Fruit fly (Drosophila melanogaster): Measurements from ENCODE around the gene CG12204.

Gene CG12204

DNA sequence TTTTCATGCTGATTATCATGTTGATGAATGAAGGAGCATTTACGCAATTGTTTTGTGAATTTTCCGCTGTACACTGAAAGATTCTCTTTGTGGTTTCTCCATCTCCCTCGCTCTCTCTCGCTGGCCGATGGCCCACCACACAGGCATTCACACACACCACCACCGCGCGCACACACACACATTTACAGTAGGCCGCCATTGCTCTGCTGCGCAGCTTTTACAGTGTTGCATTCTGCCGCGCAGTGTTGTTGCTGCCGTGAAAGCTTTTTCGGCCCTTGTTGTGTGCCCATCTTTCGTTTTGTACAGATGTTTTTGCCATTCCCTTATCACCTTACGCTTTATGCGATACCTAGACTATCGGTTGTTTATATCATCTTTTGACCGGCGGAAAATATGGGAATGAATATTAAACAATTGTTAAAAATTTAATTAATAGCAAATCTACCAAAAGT, 2.6 kb upstream of the CG12204 start (continued):
- TF ChIP-seq Dek (tag; optimal IDR thresholded peaks at IDR 0.05) (no peak), Ptx1 (GFP tag; IDR thresholded peaks at IDR 0.05) (no peak), CG5953 (GFP tag; IDR thresholded peaks at IDR 0.05) (no peak), CG16863 (GFP tag; optimal IDR thresholded peaks at IDR 0.05) (no peak), Hmx (GFP tag; optimal IDR thresholded peaks at IDR 0.05) (no peak), hth (optimal IDR thresholded peaks at IDR 0.05) (no peak), Dip3 (GFP tag; optimal IDR thresholded peaks at IDR 0.05) (no peak), CG31388 (GFP tag; optimal IDR thresholded peaks at IDR 0.05) (no peak), CG14710 (tag; optimal IDR thresholded peaks at IDR 0.05) (peak; percentile 11), psq (GFP tag; optimal IDR thresholded peaks at IDR 0.05) (peak; percentile 80), CG8290 (GFP tag; optimal IDR thresholded peaks at IDR 0.05) (peak; percentile 44), CG8290 (tag; optimal IDR thresholded peaks at IDR 0.05) (peak; percentile 4 to 69), CG30403 (GFP tag; optimal IDR thresholded peaks at IDR 0.05) (no peak), Sin3A (optimal IDR thresholded peaks at IDR 0.05) (no peak), tll (GFP tag; optimal IDR thresholded peaks at IDR 0.05) (no peak), CG12659 (GFP tag; optimal IDR thresholded peaks at IDR 0.05) (peak; percentile 60), CG6254 (GFP tag; optimal IDR thresholded peaks at IDR 0.05) (no peak), CG34376 (GFP tag; optimal IDR thresholded peaks at IDR 0.05) (no peak), CG43689 (GFP tag; IDR thresholded peaks at IDR 0.05) (no peak), hbn (GFP tag; IDR thresholded peaks at IDR 0.05; ENCODE audit: partially characterized antibody) (peak; percentile 82), HmgD (GFP tag; optimal IDR thresholded peaks at IDR 0.05) (peak; percentile 26), CG6654 (GFP tag; optimal IDR thresholded peaks at IDR 0.05) (no peak), CG32772 (GFP tag; IDR thresholded peaks at IDR 0.05) (no peak), zen2 (GFP tag; IDR thresholded peaks at IDR 0.05; ENCODE audit: partially characterized antibody) (peak; percentile 58; the same call in 1 of the 3 replicates), gfzf (GFP tag; optimal IDR thresholded peaks at IDR 0.05) (peak; percentile 67), Mad (GFP tag; optimal IDR thresholded peaks at IDR 0.05) (no peak), CrebB (tag; optimal IDR thresholded peaks at IDR 0.05) (peak; percentile 66), CG10431 (GFP tag; optimal IDR thresholded peaks at IDR 0.05) (no peak), CG7745 (tag; optimal IDR thresholded peaks at IDR 0.05) (no peak), eve (GFP tag; optimal IDR thresholded peaks at IDR 0.05) (no peak), pan (optimal IDR thresholded peaks at IDR 0.05) (no peak), pan (GFP tag; optimal IDR thresholded peaks at IDR 0.05 in 1 of 2, IDR thresholded peaks at IDR 0.05 in 1 of 2) (no peak), CG3407 (GFP tag; optimal IDR thresholded peaks at IDR 0.05) (no peak), CG8359 (GFP tag; optimal IDR thresholded peaks at IDR 0.05; ENCODE audit: borderline replicate concordance) (no peak), maf-S (GFP tag; optimal IDR thresholded peaks at IDR 0.05) (no peak), wek (GFP tag; optimal IDR thresholded peaks at IDR 0.05) (no peak), bsh (GFP tag; optimal IDR thresholded peaks at IDR 0.05) (peak in 1 of 2 experiments; percentile 4), Drgx (GFP tag; IDR thresholded peaks at IDR 0.05) (peak; percentile 10; the same call in 1 of the 2 replicates), pros (GFP tag; optimal IDR thresholded peaks at IDR 0.05) (no peak), bab2 (GFP tag; optimal IDR thresholded peaks at IDR 0.05) (no peak), tup (GFP tag; optimal IDR thresholded peaks at IDR 0.05) (no peak), CG13624 (GFP tag; optimal IDR thresholded peaks at IDR 0.05) (no peak), Asciz (GFP tag; optimal IDR thresholded peaks at IDR 0.05) (no peak), CG13424 (tag; optimal IDR thresholded peaks at IDR 0.05) (no peak), wor (GFP tag; IDR thresholded peaks at IDR 0.05) (no peak), Myb (GFP tag; optimal IDR thresholded peaks at IDR 0.05) (no peak), Dp (GFP tag; optimal IDR thresholded peaks at IDR 0.05) (peak; percentile 23), NK7.1 (GFP tag; optimal IDR thresholded peaks at IDR 0.05) (no peak), H2.0 (GFP tag; IDR thresholded peaks at IDR 0.05) (no peak), NFAT (GFP tag; IDR thresholded peaks at IDR 0.05) (peak; percentile 56), ase (GFP tag; IDR thresholded peaks at IDR 0.05) (no peak), kni (GFP tag; optimal IDR thresholded peaks at IDR 0.05) (peak; percentile 15)

Data from whole organism, embryonic.